Worm (Caenorhabditis elegans) whole organism, L3 larva: ENCODE results near the gene srw-2.

Experiments
- hmg-11 ChIP-seq: sonication (generic microtip); optimal IDR thresholded peaks from 2 replicates; lab custom pipeline; 2016; ENCODE audit warnings: missing genetic modification characterization, missing compliant biosample characterization
- lin-15B ChIP-seq: fragments of 150-350 bp; optimal IDR thresholded peaks from 2 replicates; lab custom pipeline; 2014; ENCODE audit warnings: missing biosample characterization, missing genetic modification characterization
- skn-1 ChIP-seq: fragments of 150-350 bp; optimal IDR thresholded peaks from 2 replicates; lab custom pipeline; 2014; ENCODE audit warnings: missing biosample characterization, missing genetic modification characterization

DNA sequence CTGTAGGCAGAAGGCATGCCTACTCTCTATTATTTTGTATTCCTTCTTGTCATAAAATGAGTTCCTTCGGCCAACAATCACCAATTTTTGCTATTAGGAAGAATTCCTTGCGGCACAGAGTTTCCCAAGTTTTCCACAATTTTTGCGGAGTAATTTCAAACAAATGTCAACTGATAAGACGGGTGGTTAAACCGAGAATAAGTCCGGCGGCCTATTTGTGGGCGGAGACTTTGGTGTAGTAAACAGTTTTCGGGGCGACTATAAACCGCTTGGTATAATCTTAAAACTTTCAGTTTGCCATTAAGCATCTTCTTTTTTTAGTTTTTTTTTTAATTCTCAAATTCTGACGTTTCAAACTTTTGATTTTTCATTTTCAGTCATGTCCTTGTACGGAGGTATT, 50.3 kb downstream of the srw-2 start, which contains the start of gene ifc-1:
- no peak for TF ChIP-seq hmg-11 (tag; lab: Kevin White, UChicago)
- no peak for TF ChIP-seq skn-1 (tag; lab: Kevin White, UChicago)
- no peak for TF ChIP-seq lin-15B (tag; lab: Kevin White, UChicago)
